Fruit fly (Drosophila melanogaster) whole organism, embryonic: Measurements from ENCODE around the gene zuc.

ENCODE experiments used
- Adf1 ChIP-seq: fragments of 200-800 bp; sonication (Bioruptor generic); IDR thresholded peaks from 2 replicates; pipeline ENCODE4 v1.3.6; 2022; ENCODE audit warnings: missing biosample characterization, missing genetic modification characterization
- Atf6 ChIP-seq: fragments of 200-800 bp; sonication (Bioruptor generic); IDR thresholded peaks from 2 replicates; pipeline ENCODE4 v1.3.6; 2022; ENCODE audit warnings: missing biosample characterization, missing genetic modification characterization
- BEAF-32 ChIP-seq: fragments of 200-800 bp; sonication (Bioruptor generic); optimal IDR thresholded peaks from 3 replicates; lab custom pipeline; 2017; ENCODE audit warnings: missing biosample characterization, missing genetic modification characterization, mild to moderate bottlenecking, moderate library complexity, missing genetic modification reagents
- CG10147 ChIP-seq: fragments of 200-800 bp; sonication (Bioruptor generic); optimal IDR thresholded peaks from 2 replicates; lab custom pipeline; 2019; ENCODE audit warnings: missing biosample characterization, mild to moderate bottlenecking, missing genetic modification characterization, moderate library complexity
- CG10431 ChIP-seq: fragments of 200-800 bp; sonication (Bioruptor generic); optimal IDR thresholded peaks from 3 replicates; lab custom pipeline; 2018; ENCODE audit warnings: missing biosample characterization, mild to moderate bottlenecking, missing genetic modification characterization
- CG11247 ChIP-seq: fragments of 200-800 bp; sonication (Bioruptor generic); IDR thresholded peaks from 2 replicates; pipeline ENCODE4 v1.3.6; 2022; ENCODE audit warnings: missing biosample characterization, missing genetic modification characterization
- CG13894 ChIP-seq: fragments of 200-800 bp; sonication (Bioruptor generic); optimal IDR thresholded peaks from 3 replicates; lab custom pipeline; 2018; ENCODE audit warnings: missing biosample characterization, mild to moderate bottlenecking, missing genetic modification characterization, moderate library complexity
- CG1647 ChIP-seq: fragments of 200-800 bp; sonication (Bioruptor generic); optimal IDR thresholded peaks from 3 replicates; lab custom pipeline; 2016; ENCODE audit warnings: missing biosample characterization, missing genetic modification characterization
- CG2678 ChIP-seq: fragments of 200-800 bp; sonication (Bioruptor generic); optimal IDR thresholded peaks from 3 replicates; lab custom pipeline; 2019; ENCODE audit warnings: missing biosample characterization, mild to moderate bottlenecking, missing genetic modification characterization, moderate library complexity
- CG31365 ChIP-seq: fragments of 200-800 bp; sonication (Bioruptor generic); optimal IDR thresholded peaks from 2 replicates; lab custom pipeline; 2018; ENCODE audit warnings: missing biosample characterization, mild to moderate bottlenecking, missing genetic modification characterization
- CG33557 ChIP-seq: fragments of 200-800 bp; sonication (Bioruptor generic); optimal IDR thresholded peaks from 2 replicates; lab custom pipeline; 2019; ENCODE audit warnings: missing biosample characterization, mild to moderate bottlenecking, missing genetic modification characterization, moderate library complexity
- CG4328 ChIP-seq: fragments of 200-800 bp; sonication (Bioruptor generic); optimal IDR thresholded peaks from 3 replicates; lab custom pipeline; 2017; ENCODE audit warnings: missing biosample characterization, missing genetic modification reagents, missing genetic modification characterization
- CG4424 ChIP-seq: fragments of 200-800 bp; sonication (Bioruptor generic); optimal IDR thresholded peaks from 3 replicates; lab custom pipeline; 2016; ENCODE audit warnings: missing biosample characterization, missing genetic modification characterization
- CG6791 ChIP-seq: fragments of 200-800 bp; sonication (Bioruptor generic); IDR thresholded peaks from 3 replicates; pipeline ENCODE4 v1.3.6; 2022; ENCODE audit warnings: missing biosample characterization, missing genetic modification characterization; ENCODE audit not compliant: partially characterized antibody
- CG7839 ChIP-seq: fragments of 200-800 bp; sonication (Bioruptor generic); optimal IDR thresholded peaks from 3 replicates; lab custom pipeline; 2018; ENCODE audit warnings: missing biosample characterization, mild to moderate bottlenecking, missing genetic modification characterization, moderate library complexity
- CG7987 ChIP-seq: fragments of 200-800 bp; sonication (Bioruptor generic); optimal IDR thresholded peaks from 2 replicates; lab custom pipeline; 2018; ENCODE audit warnings: missing biosample characterization, mild to moderate bottlenecking, missing genetic modification characterization, moderate library complexity
- CG9609 ChIP-seq: fragments of 200-800 bp; sonication (Bioruptor generic); optimal IDR thresholded peaks from 3 replicates; lab custom pipeline; 2016; ENCODE audit warnings: missing biosample characterization, missing genetic modification characterization
- CG9932 ChIP-seq: fragments of 200-800 bp; sonication (Bioruptor generic); IDR thresholded peaks from 2 replicates; pipeline ENCODE4 v1.3.6; 2022; ENCODE audit warnings: missing biosample characterization, missing genetic modification characterization
- D19A ChIP-seq: fragments of 200-800 bp; optimal IDR thresholded peaks from 3 replicates; lab custom pipeline; 2019; ENCODE audit warnings: missing biosample characterization, mild to moderate bottlenecking, missing genetic modification characterization, moderate library complexity
- Dfd ChIP-seq, 2 experiments: fragments of >200 bp; optimal IDR thresholded peaks; 2 replicates each; lab custom pipeline; 2017; ENCODE audit warnings: missing biosample characterization in 2 of 2, missing genetic modification characterization in 2 of 2
- Dref ChIP-seq: fragments of 200-800 bp; sonication (Bioruptor generic); IDR thresholded peaks from 2 replicates; pipeline ENCODE4 v1.3.6; 2022; ENCODE audit warnings: missing biosample characterization, missing genetic modification characterization
- Ets97D ChIP-seq: fragments of 200-800 bp; sonication (Bioruptor generic); optimal IDR thresholded peaks from 3 replicates; lab custom pipeline; 2016; ENCODE audit warnings: missing biosample characterization, missing genetic modification characterization
- HHEX ChIP-seq: fragments of 200-800 bp; sonication (Bioruptor generic); optimal IDR thresholded peaks from 3 replicates; lab custom pipeline; 2017; ENCODE audit warnings: missing biosample characterization, mild to moderate bottlenecking, missing genetic modification characterization, missing genetic modification reagents
- Kr ChIP-seq: fragments of 200-800 bp; sonication (Bioruptor generic); optimal IDR thresholded peaks from 2 replicates; lab custom pipeline; 2017; ENCODE audit warnings: missing biosample characterization, mild to moderate bottlenecking, missing genetic modification characterization
- MBD-R2 ChIP-seq: fragments of 200-800 bp; sonication (Bioruptor generic); IDR thresholded peaks from 2 replicates; pipeline ENCODE4 v1.3.6; 2022; ENCODE audit warnings: missing biosample characterization, missing genetic modification characterization
- MTF-1 ChIP-seq: fragments of 200-800 bp; sonication (Bioruptor generic); optimal IDR thresholded peaks from 2 replicates; lab custom pipeline; 2018; ENCODE audit warnings: missing biosample characterization, mild to moderate bottlenecking, missing genetic modification characterization, borderline replicate concordance
- Med ChIP-seq: fragments of 200-800 bp; sonication (Bioruptor generic); peaks from one replicate; lab custom pipeline; 2016; ENCODE audit warnings: missing biosample characterization, missing genetic modification characterization, mild to moderate bottlenecking, inconsistent platforms, moderate library complexity
- NC2β ChIP-seq: fragments of 200-800 bp; sonication (Bioruptor generic); optimal IDR thresholded peaks from 2 replicates; lab custom pipeline; 2016; ENCODE audit warnings: missing biosample characterization, missing genetic modification characterization
- Sox100B ChIP-seq: fragments of 200-800 bp; sonication (Bioruptor generic); optimal IDR thresholded peaks from 3 replicates; lab custom pipeline; 2018; ENCODE audit warnings: missing biosample characterization, mild to moderate bottlenecking, missing genetic modification characterization
- Spps ChIP-seq: fragments of 200-800 bp; sonication (Bioruptor generic); optimal IDR thresholded peaks from 2 replicates; lab custom pipeline; 2018; ENCODE audit warnings: missing biosample characterization, mild to moderate bottlenecking, missing genetic modification characterization
- btn ChIP-seq: fragments of 200-800 bp; sonication (Bioruptor generic); optimal IDR thresholded peaks from 2 replicates; lab custom pipeline; 2016; ENCODE audit warnings: missing biosample characterization, missing genetic modification characterization
- dati ChIP-seq: fragments of 200-800 bp; sonication (Bioruptor generic); IDR thresholded peaks from 2 replicates; pipeline ENCODE4 v1.3.6; 2022; ENCODE audit warnings: missing biosample characterization, missing genetic modification characterization
- eve ChIP-seq, 2 experiments: fragments of >200 bp; optimal IDR thresholded peaks; 2 replicates each; lab custom pipeline; 2017; ENCODE audit warnings: missing biosample characterization in 2 of 2, missing genetic modification characterization in 2 of 2
- gcm2 ChIP-seq: fragments of 200-800 bp; sonication (Bioruptor generic); optimal IDR thresholded peaks from 2 replicates; lab custom pipeline; 2016; ENCODE audit warnings: missing biosample characterization, missing genetic modification characterization
- grau ChIP-seq: fragments of 200-800 bp; optimal IDR thresholded peaks from 3 replicates; lab custom pipeline; 2019; ENCODE audit warnings: missing biosample characterization, mild to moderate bottlenecking, missing genetic modification characterization, moderate library complexity
- gro ChIP-seq: fragments of 200-800 bp; sonication (Bioruptor generic); optimal IDR thresholded peaks from 2 replicates; lab custom pipeline; 2016; ENCODE audit warnings: missing biosample characterization, missing genetic modification characterization
- inv ChIP-seq: fragments of 200-800 bp; sonication (Bioruptor generic); IDR thresholded peaks from 2 replicates; pipeline ENCODE4 v1.3.6; 2022; ENCODE audit warnings: missing biosample characterization, missing genetic modification characterization; ENCODE audit not compliant: partially characterized antibody
- kay ChIP-seq: fragments of 200-800 bp; sonication (Bioruptor generic); optimal IDR thresholded peaks from 2 replicates; lab custom pipeline; 2016; ENCODE audit warnings: missing biosample characterization, missing genetic modification characterization
- maf-S ChIP-seq: fragments of 200-800 bp; sonication (Bioruptor generic); optimal IDR thresholded peaks from 2 replicates; lab custom pipeline; 2016; ENCODE audit warnings: missing biosample characterization, missing genetic modification characterization
- nerfin-1 ChIP-seq: fragments of 200-800 bp; sonication (Bioruptor generic); optimal IDR thresholded peaks from 3 replicates; lab custom pipeline; 2019; ENCODE audit warnings: missing biosample characterization, mild to moderate bottlenecking, missing genetic modification characterization, moderate library complexity
- psq ChIP-seq: fragments of 200-800 bp; sonication (Bioruptor generic); optimal IDR thresholded peaks from 2 replicates; lab custom pipeline; 2017; ENCODE audit warnings: missing biosample characterization, missing genetic modification characterization
- repo ChIP-seq: fragments of 200-800 bp; sonication (Bioruptor generic); optimal IDR thresholded peaks from 2 replicates; lab custom pipeline; 2016; ENCODE audit warnings: missing biosample characterization, missing genetic modification characterization
- seq ChIP-seq: fragments of 200-800 bp; sonication (Bioruptor generic); IDR thresholded peaks from 2 replicates; pipeline ENCODE4 v1.3.6; 2022; ENCODE audit warnings: missing biosample characterization, missing genetic modification characterization
- sug ChIP-seq: fragments of 200-800 bp; optimal IDR thresholded peaks from 2 replicates; lab custom pipeline; 2019; ENCODE audit warnings: missing biosample characterization, mild to moderate bottlenecking, missing genetic modification characterization, moderate library complexity
- tap ChIP-seq: fragments of 200-800 bp; optimal IDR thresholded peaks from 3 replicates; lab custom pipeline; 2019; ENCODE audit warnings: missing biosample characterization, mild to moderate bottlenecking, missing genetic modification characterization, moderate library complexity
- tll ChIP-seq, 2 experiments: fragments of 200-800 bp in 1 of 2; fragments of >200 bp in 1 of 2; sonication (Bioruptor generic) in 1 of 2; optimal IDR thresholded peaks; 2 replicates each; lab custom pipeline; 2017 to 2019; ENCODE audit warnings: missing biosample characterization in 2 of 2, missing genetic modification characterization in 2 of 2, mild to moderate bottlenecking in 1 of 2, moderate library complexity in 1 of 2
- ttk ChIP-seq: fragments of 200-800 bp; sonication (Bioruptor generic); IDR thresholded peaks from 2 replicates; pipeline ENCODE4 v2.1.2; 2022; ENCODE audit warnings: missing biosample characterization, missing genetic modification characterization
- wdn ChIP-seq: fragments of 200-800 bp; sonication (Bioruptor generic); IDR thresholded peaks from 2 replicates; pipeline ENCODE4 v1.3.6; 2022; ENCODE audit warnings: missing biosample characterization, missing genetic modification characterization
- yki ChIP-seq: fragments of >200 bp; optimal IDR thresholded peaks from 3 replicates; lab custom pipeline; 2018
- zen2 ChIP-seq: fragments of 200-800 bp; sonication (Bioruptor generic); IDR thresholded peaks from 3 replicates; pipeline ENCODE4 v1.3.6; 2022; ENCODE audit warnings: missing biosample characterization, missing genetic modification characterization; ENCODE audit not compliant: partially characterized antibody

zuc gene

DNA sequence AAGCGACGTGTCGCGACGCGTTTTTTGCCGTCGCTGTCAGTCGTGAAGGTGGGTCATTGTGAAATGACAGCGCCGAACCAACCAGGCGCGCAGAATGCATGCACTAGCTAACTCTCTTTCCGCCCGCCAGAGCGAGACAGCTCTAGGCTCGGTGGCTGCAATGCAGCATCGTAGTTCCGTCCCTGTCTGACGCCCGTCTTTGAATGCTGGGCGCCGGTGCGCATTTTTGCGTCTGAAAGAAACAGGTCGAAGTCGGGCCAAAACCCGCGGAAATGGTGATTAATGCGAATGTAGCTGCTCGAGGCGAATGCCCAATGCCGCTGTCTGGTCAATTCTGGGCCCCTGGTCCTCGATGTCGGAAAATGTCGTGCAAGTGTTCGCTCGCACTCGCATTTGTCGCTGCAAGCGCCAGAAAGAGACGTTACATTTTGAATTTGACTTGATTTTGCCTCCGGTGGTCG, 17.7 kb upstream of the zuc start (continued):
- TF ChIP-seq CG10147 (GFP tag; lab: Kevin White, UChicago) (no peak), yki (lab: Kevin White, UChicago) (no peak), maf-S (GFP tag; lab: Kevin White, UChicago) (no peak), MTF-1 (GFP tag; lab: Kevin White, UChicago) (peak; percentile 53), gcm2 (peak; percentile 43), gro (GFP tag; lab: Kevin White, UChicago) (peak; percentile 85), CG4328 (GFP tag; lab: Kevin White, UChicago) (peak; percentile 56), kay (GFP tag; lab: Kevin White, UChicago) (peak; percentile 89), CG1647 (GFP tag; lab: Kevin White, UChicago) (peak; percentile 24), CG6791 (GFP tag; lab: Robert Waterston, UW) (no peak), Dref (GFP tag; lab: Robert Waterston, UW) (no peak), CG2678 (tag; lab: Kevin White, UChicago) (peak; percentile 41), grau (peak; percentile 55), CG33557 (GFP tag; lab: Kevin White, UChicago) (peak; percentile 68), Kr (GFP tag; lab: Kevin White, UChicago) (peak; percentile 90), Sox100B (GFP tag; lab: Kevin White, UChicago) (peak; percentile 35), Med (GFP tag; lab: Kevin White, UChicago) (peak; percentile 96), BEAF-32 (peak; percentile 11), wdn (GFP tag; lab: Robert Waterston, UW) (no peak), CG9609 (no peak), CG9932 (GFP tag; lab: Robert Waterston, UW) (no peak), CG31365 (tag; lab: Kevin White, UChicago) (peak; percentile 67), Atf6 (GFP tag; lab: Robert Waterston, UW) (no peak), CG13894 (peak; percentile 96), nerfin-1 (tag; lab: Kevin White, UChicago) (peak; percentile 88), seq (GFP tag; lab: Robert Waterston, UW) (no peak), NC2β (GFP tag; lab: Kevin White, UChicago) (peak; percentile 66), inv (no peak), Spps (tag; lab: Kevin White, UChicago) (no peak), Ets97D (GFP tag; lab: Kevin White, UChicago) (peak; percentile 0), CG10431 (GFP tag; lab: Kevin White, UChicago) (peak; percentile 85), repo (GFP tag; lab: Kevin White, UChicago) (peak; percentile 50), tap (peak; percentile 57), sug (tag; lab: Kevin White, UChicago) (peak; percentile 93), CG7839 (tag; lab: Kevin White, UChicago) (peak; percentile 59), Dfd (GFP tag; optimal IDR thresholded peaks at IDR 0.05; lab: Kevin White, UChicago) (no peak), btn (GFP tag; lab: Kevin White, UChicago) (peak; percentile 62), dati (GFP tag; lab: Robert Waterston, UW) (no peak), MBD-R2 (GFP tag; lab: Robert Waterston, UW) (no peak), eve (GFP tag; optimal IDR thresholded peaks at IDR 0.05; lab: Kevin White, UChicago) (no peak), HHEX (peak; percentile 51), D19A (tag; lab: Kevin White, UChicago) (peak; percentile 16), CG7987 (GFP tag; lab: Kevin White, UChicago) (peak; percentile 84), ttk (GFP tag; lab: Robert Waterston, UW) (no peak), CG4424 (no peak), tll (GFP tag; optimal IDR thresholded peaks at IDR 0.05; lab: Kevin White, UChicago) (peak in 1 of 2 experiments; percentile 92), CG11247 (GFP tag; lab: Robert Waterston, UW) (no peak), zen2 (GFP tag; lab: Robert Waterston, UW) (no peak), Adf1 (GFP tag; lab: Robert Waterston, UW) (no peak), psq (peak; percentile 6)
